Worm (Caenorhabditis elegans): ENCODE data around the gene ncx-5.

ncx-5 gene

ce11 chrV:10464746-10465145, 25.2 kb downstream of the ncx-5 start:
- peak; percentile 56 for TF ChIP-seq hlh-30 (tag; optimal IDR thresholded peaks at IDR 0.05; ENCODE audit: insufficient read depth)
- no peak for TF ChIP-seq F10B5.3 (tag; optimal IDR thresholded peaks at IDR 0.05)
- peak in 1 of 2 experiments; percentile 21 for TF ChIP-seq lsy-2 (tag; optimal IDR thresholded peaks at IDR 0.05)
- TF ChIP-seq nhr-111 (GFP tag; optimal IDR thresholded peaks at IDR 0.05) = no peak
- peak in 1 of 2 experiments; percentile 9 for TF ChIP-seq mdl-1 (tag; optimal IDR thresholded peaks at IDR 0.05)
- TF ChIP-seq aha-1 (tag) = peak; percentile 86
- TF ChIP-seq hif-1 (tag; optimal IDR thresholded peaks at IDR 0.05) = peak in 1 of 2 experiments; percentile 89
- TF ChIP-seq nhr-76 (tag; optimal IDR thresholded peaks at IDR 0.05) = no peak
- TF ChIP-seq ceh-28 (tag; optimal IDR thresholded peaks at IDR 0.05) = no peak
- TF ChIP-seq fos-1 (tag; optimal IDR thresholded peaks at IDR 0.05) = no peak
- TF ChIP-seq daf-16 (GFP tag; optimal IDR thresholded peaks at IDR 0.05) = peak in 1 of 2 experiments; percentile 1
- TF ChIP-seq daf-16 (tag; optimal IDR thresholded peaks at IDR 0.05) = no peak
- no peak for TF ChIP-seq pha-4 (GFP tag; IDR thresholded peaks at IDR 0.05)
- TF ChIP-seq pha-4 (tag; optimal IDR thresholded peaks at IDR 0.05) = no peak

ce11 chrV:10464160-10464559, 25.7 kb downstream of the ncx-5 start:
- peak; percentile 27 for TF ChIP-seq aha-1 (tag)
- TF ChIP-seq ama-1 (optimal IDR thresholded peaks at IDR 0.05) = no peak

ce11 chrV:10463276-10463675, 26.6 kb downstream of the ncx-5 start, which contains the start of gene F22E12.3:
F22E12.3 (minus strand) TSS chrV:10463376.
- TF ChIP-seq php-3 (GFP tag; IDR thresholded peaks at IDR 0.05) (no peak), unc-39 (tag; optimal IDR thresholded peaks at IDR 0.05) (no peak), daf-12 (tag; optimal IDR thresholded peaks at IDR 0.05) (no peak), ces-1 (GFP tag; optimal IDR thresholded peaks at IDR 0.05) (no peak), lim-7 (GFP tag; IDR thresholded peaks at IDR 0.05) (no peak), ceh-82 (tag; optimal IDR thresholded peaks at IDR 0.05) (no peak), ceh-44 (GFP tag; IDR thresholded peaks at IDR 0.05) (no peak), rbr-2 (tag; optimal IDR thresholded peaks at IDR 0.05) (no peak), dmd-8 (GFP tag; IDR thresholded peaks at IDR 0.05) (no peak), tag-97 (GFP tag; IDR thresholded peaks at IDR 0.05) (no peak), D1046.2 (GFP tag; IDR thresholded peaks at IDR 0.05) (no peak)

- TF ChIP-seq unc-62 (GFP tag; optimal IDR thresholded peaks at IDR 0.05 in 1 of 2) = peak in 1 of 2 experiments; percentile 94
- TF ChIP-seq unc-62 (tag; optimal IDR thresholded peaks at IDR 0.05) = no peak
- no peak for TF ChIP-seq fkh-10 (GFP tag; optimal IDR thresholded peaks at IDR 0.05)
Observed at ce11 chrV:10462066-10462465, 27.8 kb downstream of the ncx-5 start, which contains the start of gene chw-1. chw-1 (plus strand) TSS chrV:10462282.

- TF ChIP-seq nhr-48 (tag; optimal IDR thresholded peaks at IDR 0.05) = no peak
- TF ChIP-seq ZK546.5 (tag; optimal IDR thresholded peaks at IDR 0.05) = no peak
- no peak for TF ChIP-seq unc-39 (tag; optimal IDR thresholded peaks at IDR 0.05)
- peak in 1 of 2 experiments; percentile 82 for TF ChIP-seq unc-62 (GFP tag; optimal IDR thresholded peaks at IDR 0.05 in 1 of 2)
- TF ChIP-seq unc-62 (tag; optimal IDR thresholded peaks at IDR 0.05) = no peak
- peak; percentile 4 for TF ChIP-seq nhr-28 (tag; optimal IDR thresholded peaks at IDR 0.05)
Observed at ce11 chrV:10460685-10461084, 29.2 kb downstream of the ncx-5 start.

- TF ChIP-seq F49E8.2 (tag; optimal IDR thresholded peaks at IDR 0.05; ENCODE audit: borderline replicate concordance) (no peak), spr-3 (GFP tag; optimal IDR thresholded peaks at IDR 0.05) (no peak), nhr-10 (tag; optimal IDR thresholded peaks at IDR 0.05) (no peak), aha-1 (tag) (no peak), duxl-1 (tag; optimal IDR thresholded peaks at IDR 0.05; ENCODE audit: poor library complexity) (no peak), mes-2 (tag; optimal IDR thresholded peaks at IDR 0.05; ENCODE audit: poor library complexity, severe bottlenecking) (no peak), nhr-11 (tag; optimal IDR thresholded peaks at IDR 0.05) (no peak), F26F4.8 (GFP tag; conservative IDR thresholded peaks at IDR 0.05) (no peak), zip-11 (GFP tag; IDR thresholded peaks at IDR 0.05) (no peak), dmd-9 (GFP tag; IDR thresholded peaks at IDR 0.05) (no peak)
Observed at ce11 chrV:10457247-10457646, 32.7 kb downstream of the ncx-5 start, which contains the start of gene F22E12.1. F22E12.1 (minus strand) TSS chrV:10457347.

Data from whole organism, L4 larva.